Fruit fly (Drosophila melanogaster) whole organism, pupa: ENCODE results near the gene ldbr.

ENCODE experiments used
- CG15710 ChIP-seq: fragments of 200-800 bp; sonication (Bioruptor generic); optimal IDR thresholded peaks from 2 replicates; lab custom pipeline; 2018; ENCODE audit warnings: missing biosample characterization, mild to moderate bottlenecking, missing genetic modification characterization, moderate library complexity
- CG17806 ChIP-seq: fragments of 200-800 bp; sonication (Bioruptor generic); optimal IDR thresholded peaks from 2 replicates; lab custom pipeline; 2018; ENCODE audit warnings: missing biosample characterization, mild to moderate bottlenecking, missing genetic modification characterization, moderate library complexity
- CG34367 ChIP-seq: fragments of 200-800 bp; sonication (Bioruptor generic); optimal IDR thresholded peaks from 2 replicates; lab custom pipeline; 2018; ENCODE audit warnings: missing biosample characterization, mild to moderate bottlenecking, missing genetic modification characterization
- CG4496 ChIP-seq: fragments of 200-800 bp; sonication (Bioruptor generic); IDR thresholded peaks from 3 replicates; pipeline ENCODE4 v1.3.6; 2022; ENCODE audit warnings: missing biosample characterization, missing genetic modification characterization
- CG8301 ChIP-seq: fragments of 200-800 bp; sonication (Bioruptor generic); optimal IDR thresholded peaks from 2 replicates; lab custom pipeline; 2018; ENCODE audit warnings: missing biosample characterization, mild to moderate bottlenecking, missing genetic modification characterization
- D1 ChIP-seq: fragments of 200-800 bp; sonication (Bioruptor generic); optimal IDR thresholded peaks from 2 replicates; lab custom pipeline; 2018; ENCODE audit warnings: missing biosample characterization, mild to moderate bottlenecking, missing genetic modification characterization, moderate library complexity
- EcR ChIP-seq: fragments of 200-800 bp; sonication (Bioruptor generic); optimal IDR thresholded peaks from 3 replicates; lab custom pipeline; 2019; ENCODE audit warnings: missing biosample characterization, missing genetic modification characterization, mild to moderate bottlenecking, moderate library complexity, missing genetic modification reagents
- Ets98B ChIP-seq: fragments of 200-800 bp; sonication (Bioruptor generic); IDR thresholded peaks from 2 replicates; pipeline ENCODE4 v1.3.6; 2022; ENCODE audit warnings: missing biosample characterization, missing genetic modification characterization
- gl ChIP-seq: fragments of 200-800 bp; sonication (Bioruptor generic); optimal IDR thresholded peaks from 2 replicates; lab custom pipeline; 2018; ENCODE audit warnings: missing biosample characterization, mild to moderate bottlenecking, missing genetic modification characterization

- TF ChIP-seq CG34367 (no peak), CG17806 (tag; lab: Kevin White, UChicago) (no peak), Ets98B (GFP tag; lab: Robert Waterston, UW) (no peak), D1 (no peak), EcR (GFP tag; lab: Kevin White, UChicago) (no peak), CG15710 (tag; lab: Kevin White, UChicago) (no peak), CG4496 (GFP tag; lab: Robert Waterston, UW) (no peak), CG8301 (tag; lab: Kevin White, UChicago) (peak; percentile 33), gl (no peak)
Observed at dm6 chr3L:8073370-8073769, 48.3 kb upstream of the ldbr start.
